Worm (Caenorhabditis elegans): ENCODE data around the gene him-6.

DNA sequence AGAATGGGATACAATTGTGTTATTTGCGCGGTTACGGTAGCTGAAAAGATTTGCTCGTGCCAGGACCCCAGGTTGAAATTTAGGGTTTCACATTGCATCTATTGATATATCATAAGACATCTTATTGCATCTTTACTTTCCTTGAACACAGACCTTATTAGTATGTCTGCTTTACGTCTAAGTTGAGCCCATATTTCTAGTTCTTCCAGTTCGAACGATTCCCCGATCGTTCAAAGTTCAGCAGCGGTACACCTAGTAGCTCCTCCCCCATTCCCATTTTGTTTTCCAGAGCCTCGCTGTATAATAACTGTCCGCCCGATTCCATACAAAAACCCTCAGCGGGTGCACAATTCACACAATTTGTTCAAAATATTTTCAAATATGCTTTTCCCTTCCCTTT is 48.9 kb upstream of the him-6 start, which contains the start of gene C25G4.17:
- TF ChIP-seq xbp-1 (tag; optimal IDR thresholded peaks at IDR 0.05): no peak
- TF ChIP-seq ama-1 (optimal IDR thresholded peaks at IDR 0.05): no peak
- no peak for TF ChIP-seq unc-62 (GFP tag; optimal IDR thresholded peaks at IDR 0.05)
- TF ChIP-seq jun-1 (tag; optimal IDR thresholded peaks at IDR 0.05): no peak
- no peak for TF ChIP-seq ztf-11 (tag; optimal IDR thresholded peaks at IDR 0.05)
- TF ChIP-seq snpc-4 (tag; optimal IDR thresholded peaks at IDR 0.05): no peak
- TF ChIP-seq efl-1 (optimal IDR thresholded peaks at IDR 0.05): no peak
- TF ChIP-seq efl-1 (GFP tag; optimal IDR thresholded peaks at IDR 0.05 in 1 of 2): no peak
- TF ChIP-seq lin-35 (GFP tag; optimal IDR thresholded peaks at IDR 0.05): no peak
- TF ChIP-seq ceh-82 (tag; optimal IDR thresholded peaks at IDR 0.05): no peak
- no peak for TF ChIP-seq dpl-1 (GFP tag; optimal IDR thresholded peaks at IDR 0.05)
- TF ChIP-seq nhr-90 (tag; optimal IDR thresholded peaks at IDR 0.05; ENCODE audit: poor library complexity): no peak
- no peak for TF ChIP-seq lsy-2 (tag; optimal IDR thresholded peaks at IDR 0.05)
- no peak for TF ChIP-seq zag-1 (tag; optimal IDR thresholded peaks at IDR 0.05)

Data from whole organism, L1 larva.